Worm (Caenorhabditis elegans): ENCODE results near the gene K07E3.1.
A peak's percentile ranks its signal among the peaks of the same experiment; 100 is the strongest.
"Not testable (repeated sequence)": the region's sequence is repeated elsewhere in the genome, so short reads cannot be mapped to it uniquely, and the experiment has no call there.

ce11 chrX:8154374-8154836 lies 44.2 kb downstream of the K07E3.1 start:
- not testable (repeated sequence) for TF ChIP-seq ztf-11 (tag; optimal IDR thresholded peaks at IDR 0.05); F13H6.1 (tag; optimal IDR thresholded peaks at IDR 0.05); Y55F3AM.14 (GFP tag; optimal IDR thresholded peaks at IDR 0.05); lsy-2 (tag; optimal IDR thresholded peaks at IDR 0.05); snpc-4 (tag; optimal IDR thresholded peaks at IDR 0.05); lin-39 (tag; optimal IDR thresholded peaks at IDR 0.05); ztf-1 (GFP tag; conservative IDR thresholded peaks at IDR 0.05); nhr-25 (tag; optimal IDR thresholded peaks at IDR 0.05); gmeb-1 (tag; optimal IDR thresholded peaks at IDR 0.05); R02D3.7 (tag; optimal IDR thresholded peaks at IDR 0.05); zag-1 (tag; optimal IDR thresholded peaks at IDR 0.05)
- TF ChIP-seq fos-1 (tag; optimal IDR thresholded peaks at IDR 0.05) (peak; percentile 2), nhr-129 (tag; optimal IDR thresholded peaks at IDR 0.05) (peak; percentile 34)

All from whole organism, L2 larva.